Worm (Caenorhabditis elegans): ENCODE data around the gene gst-4.

gst-4 gene

DNA sequence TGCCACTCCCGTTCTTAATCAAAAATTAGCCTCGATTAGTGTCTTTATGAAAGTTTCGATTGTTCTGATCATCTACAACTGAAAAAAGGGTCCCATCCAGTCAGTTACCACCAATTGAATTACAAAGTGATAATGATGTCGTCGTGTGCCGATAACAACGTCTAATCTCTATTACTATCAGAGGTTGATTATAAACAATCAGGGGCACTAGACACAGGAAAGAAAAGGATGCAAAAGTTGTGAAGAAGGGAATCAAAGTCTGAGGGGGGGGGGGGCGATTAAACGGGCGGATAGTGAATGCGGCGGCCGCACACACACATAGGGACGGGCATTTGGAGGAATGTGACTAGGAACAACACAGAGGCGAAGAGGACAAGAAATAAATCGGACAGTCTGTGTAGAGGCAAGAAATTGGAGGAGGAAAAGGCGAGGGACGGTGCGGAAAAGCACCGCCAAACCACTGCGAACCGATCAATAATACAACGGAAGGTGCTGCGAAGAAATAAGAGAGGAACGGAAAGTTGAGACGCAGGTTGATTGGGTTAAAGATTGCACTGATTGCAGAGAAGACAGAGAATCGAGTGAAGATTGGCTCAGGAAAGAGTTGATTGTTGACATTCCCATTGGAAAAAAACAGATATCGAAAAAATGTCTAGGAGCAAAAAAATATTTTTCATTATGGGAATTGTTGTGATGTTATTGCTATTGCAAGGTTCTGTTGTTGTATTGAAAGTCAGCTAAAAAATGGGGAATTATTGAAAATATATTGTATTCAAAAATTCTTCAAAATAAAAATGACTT, 33.1 kb downstream of the gst-4 start (continued):
- TF ChIP-seq lin-39 (tag; optimal IDR thresholded peaks at IDR 0.05) (no peak), ZK546.5 (tag; optimal IDR thresholded peaks at IDR 0.05) (no peak), lin-15B (tag; optimal IDR thresholded peaks at IDR 0.05) (no peak), nhr-12 (tag; optimal IDR thresholded peaks at IDR 0.05) (no peak), hmg-11 (tag; optimal IDR thresholded peaks at IDR 0.05) (peak; percentile 37), nhr-237 (tag; optimal IDR thresholded peaks at IDR 0.05) (no peak), aly-2 (tag; optimal IDR thresholded peaks at IDR 0.05) (no peak), elt-2 (tag; optimal IDR thresholded peaks at IDR 0.05) (peak; percentile 45), R02D3.7 (tag; optimal IDR thresholded peaks at IDR 0.05) (no peak)

DNA sequence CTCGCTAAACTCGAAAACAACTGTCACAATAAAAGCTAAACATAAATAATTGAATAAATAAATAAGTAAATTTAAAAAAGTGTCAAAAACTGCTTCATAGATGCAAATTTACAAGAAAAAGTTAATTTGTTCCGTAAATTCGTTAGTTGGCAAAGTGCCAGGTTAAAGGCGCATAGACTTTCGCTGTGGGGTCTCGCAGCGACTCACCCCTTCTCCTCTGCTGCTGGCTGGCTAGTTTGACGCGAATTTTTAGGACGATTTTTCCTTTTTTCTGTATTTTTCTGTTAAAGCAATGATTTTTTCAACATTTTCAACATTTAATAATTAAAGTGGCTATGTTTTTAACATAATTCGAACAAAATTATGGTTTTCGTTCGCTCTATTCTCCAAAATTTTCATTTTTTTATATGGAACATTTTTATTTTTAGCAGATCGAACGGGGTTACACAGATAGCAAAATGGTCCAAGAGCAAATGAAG, 34.3 kb downstream of the gst-4 start, which contains the start of gene rack-1:
Gene rack-1, plus strand, starts transcription at position 429 of the 479 bp plus-strand sequence.
- TF ChIP-seq lin-39 (tag; optimal IDR thresholded peaks at IDR 0.05) (peak; percentile 79), lin-15B (tag; optimal IDR thresholded peaks at IDR 0.05) (peak; percentile 64), snpc-4 (tag; optimal IDR thresholded peaks at IDR 0.05) (peak; percentile 47), pha-4 (tag; optimal IDR thresholded peaks at IDR 0.05) (peak; percentile 70), nfya-1 (tag; optimal IDR thresholded peaks at IDR 0.05; ENCODE audit: insufficient read depth) (peak; percentile 85), unc-39 (tag; optimal IDR thresholded peaks at IDR 0.05) (no peak), jun-1 (tag; optimal IDR thresholded peaks at IDR 0.05) (no peak), nhr-25 (tag; optimal IDR thresholded peaks at IDR 0.05) (peak; percentile 52), elt-2 (tag; optimal IDR thresholded peaks at IDR 0.05) (peak; percentile 24), nhr-23 (tag; optimal IDR thresholded peaks at IDR 0.05) (peak; percentile 73), hmg-11 (tag; optimal IDR thresholded peaks at IDR 0.05) (peak; percentile 65)

DNA sequence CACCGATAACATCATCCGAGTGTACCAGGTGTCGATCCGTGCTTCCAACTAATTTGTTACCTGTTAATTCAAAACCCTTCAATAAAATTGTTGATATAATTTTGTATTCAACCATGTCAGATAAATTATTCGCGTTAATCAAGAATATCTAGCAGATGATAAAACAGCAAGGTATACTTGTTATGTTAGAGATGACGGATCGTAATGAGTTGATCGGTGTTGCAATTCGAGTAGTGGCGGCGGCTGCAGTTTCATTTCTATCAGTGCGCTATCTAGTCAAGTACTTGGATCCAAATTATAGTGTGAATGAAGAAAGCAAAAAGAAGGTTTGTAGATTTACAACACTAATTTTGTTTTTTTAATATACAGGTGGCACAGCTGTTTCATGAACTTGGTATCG, 35.8 kb downstream of the gst-4 start, which contains the start of gene mspn-1:
Gene mspn-1, plus strand, starts transcription at position 190 of the 400 bp plus-strand sequence.
- TF ChIP-seq lsy-12 (tag; optimal IDR thresholded peaks at IDR 0.05) = no peak
- TF ChIP-seq lin-39 (tag; optimal IDR thresholded peaks at IDR 0.05) = no peak
- TF ChIP-seq snpc-4 (tag; optimal IDR thresholded peaks at IDR 0.05) = no peak
- TF ChIP-seq nfya-1 (tag; optimal IDR thresholded peaks at IDR 0.05; ENCODE audit: insufficient read depth) = no peak
- no peak for TF ChIP-seq nhr-11 (tag; optimal IDR thresholded peaks at IDR 0.05)
- TF ChIP-seq jun-1 (tag; optimal IDR thresholded peaks at IDR 0.05) = no peak
- no peak for TF ChIP-seq nhr-25 (tag; optimal IDR thresholded peaks at IDR 0.05)
- no peak for TF ChIP-seq fos-1 (tag; optimal IDR thresholded peaks at IDR 0.05)
- TF ChIP-seq ceh-82 (tag; optimal IDR thresholded peaks at IDR 0.05) = no peak
- TF ChIP-seq fkh-10 (GFP tag; optimal IDR thresholded peaks at IDR 0.05) = no peak
- no peak for TF ChIP-seq ceh-16 (tag; optimal IDR thresholded peaks at IDR 0.05)
- no peak for TF ChIP-seq nhr-43 (tag; optimal IDR thresholded peaks at IDR 0.05; ENCODE audit: poor library complexity, severe bottlenecking)
- TF ChIP-seq aly-2 (tag; optimal IDR thresholded peaks at IDR 0.05) = no peak
- no peak for TF ChIP-seq lin-15B (tag; optimal IDR thresholded peaks at IDR 0.05)
- TF ChIP-seq nhr-76 (tag; optimal IDR thresholded peaks at IDR 0.05) = no peak

DNA sequence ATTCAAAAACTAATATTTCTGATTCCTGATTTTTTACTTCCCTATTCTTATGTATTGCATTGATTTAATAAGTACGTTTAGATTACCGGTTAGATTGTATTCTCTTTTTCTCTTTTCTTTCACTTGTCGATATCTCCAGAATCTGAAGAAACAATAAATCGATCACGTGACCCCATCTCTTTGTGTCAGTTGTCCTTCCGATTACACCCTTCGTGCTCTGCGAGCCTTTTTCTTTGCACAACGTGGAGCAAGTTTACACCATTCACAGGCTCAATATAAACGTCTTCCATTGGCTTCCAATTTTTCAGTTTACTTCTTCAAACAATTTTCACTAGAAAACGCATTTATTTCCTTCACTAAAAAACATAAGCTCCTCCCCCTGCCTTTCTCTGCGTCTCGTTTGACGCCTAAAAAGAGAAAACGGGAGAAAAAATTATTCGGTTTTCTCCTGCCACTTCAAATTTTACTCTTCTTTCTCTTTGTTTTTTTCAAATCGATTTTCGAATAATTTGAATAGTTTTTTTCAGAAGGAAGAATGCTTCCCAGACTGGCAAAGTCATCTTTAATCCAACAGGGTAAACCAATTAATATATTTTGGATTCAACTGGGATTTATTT, 38.2 kb downstream of the gst-4 start, which contains the start of gene gta-1:
Gene gta-1, plus strand, starts transcription at position 528 of the 617 bp plus-strand sequence.
- TF ChIP-seq fos-1 (tag; optimal IDR thresholded peaks at IDR 0.05) (no peak), elt-3 (tag; optimal IDR thresholded peaks at IDR 0.05) (no peak), ztf-11 (tag; optimal IDR thresholded peaks at IDR 0.05) (no peak), nhr-43 (tag; optimal IDR thresholded peaks at IDR 0.05; ENCODE audit: poor library complexity, severe bottlenecking) (no peak), unc-39 (tag; optimal IDR thresholded peaks at IDR 0.05) (no peak), ceh-82 (tag; optimal IDR thresholded peaks at IDR 0.05) (no peak), daf-12 (tag; optimal IDR thresholded peaks at IDR 0.05) (no peak), eor-1 (tag; optimal IDR thresholded peaks at IDR 0.05) (no peak), fkh-10 (GFP tag; optimal IDR thresholded peaks at IDR 0.05) (no peak), egl-5 (tag; optimal IDR thresholded peaks at IDR 0.05) (peak; percentile 52), elt-1 (tag; optimal IDR thresholded peaks at IDR 0.05) (no peak), nhr-76 (tag; optimal IDR thresholded peaks at IDR 0.05) (no peak), nhr-67 (tag; optimal IDR thresholded peaks at IDR 0.05) (no peak), ceh-9 (tag; optimal IDR thresholded peaks at IDR 0.05) (no peak), pha-4 (tag; optimal IDR thresholded peaks at IDR 0.05) (no peak), aly-2 (tag; optimal IDR thresholded peaks at IDR 0.05) (no peak), tbx-2 (tag; optimal IDR thresholded peaks at IDR 0.05) (no peak), fkh-2 (tag; optimal IDR thresholded peaks at IDR 0.05) (no peak), nhr-11 (tag; optimal IDR thresholded peaks at IDR 0.05) (no peak), ceh-28 (tag; optimal IDR thresholded peaks at IDR 0.05) (peak; percentile 14), nhr-12 (tag; optimal IDR thresholded peaks at IDR 0.05) (no peak), nhr-28 (tag; optimal IDR thresholded peaks at IDR 0.05) (no peak), hmg-11 (tag; optimal IDR thresholded peaks at IDR 0.05) (peak; percentile 18), zag-1 (tag; optimal IDR thresholded peaks at IDR 0.05) (no peak), unc-62 (GFP tag; optimal IDR thresholded peaks at IDR 0.05) (no peak), ztf-4 (tag; optimal IDR thresholded peaks at IDR 0.05) (no peak), nfya-1 (tag; optimal IDR thresholded peaks at IDR 0.05; ENCODE audit: insufficient read depth) (peak; percentile 37), pqm-1 (tag; optimal IDR thresholded peaks at IDR 0.05) (no peak), nhr-237 (tag; optimal IDR thresholded peaks at IDR 0.05) (no peak), skn-1 (tag; optimal IDR thresholded peaks at IDR 0.05) (no peak), egl-27 (tag; optimal IDR thresholded peaks at IDR 0.05) (no peak), ceh-16 (tag; optimal IDR thresholded peaks at IDR 0.05) (no peak)

Data from whole organism, L3 larva.